Fruit fly (Drosophila melanogaster) whole organism, embryonic: ENCODE data around the gene CG10638.
A peak's percentile ranks its signal among the peaks of the same experiment; 100 is the strongest.

Experiments
- Ada2b ChIP-seq: fragments of 200-800 bp; sonication (Bioruptor generic); IDR thresholded peaks from 2 replicates; pipeline ENCODE4 v1.3.6; 2022; ENCODE audit warnings: missing biosample characterization, missing genetic modification characterization
- Atf6 ChIP-seq: fragments of 200-800 bp; sonication (Bioruptor generic); IDR thresholded peaks from 2 replicates; pipeline ENCODE4 v1.3.6; 2022; ENCODE audit warnings: missing biosample characterization, missing genetic modification characterization
- BEAF-32 ChIP-seq: fragments of 200-800 bp; sonication (Bioruptor generic); optimal IDR thresholded peaks from 3 replicates; lab custom pipeline; 2017; ENCODE audit warnings: missing biosample characterization, missing genetic modification characterization, mild to moderate bottlenecking, moderate library complexity, missing genetic modification reagents
- Bgb ChIP-seq: fragments of 200-800 bp; sonication (Bioruptor generic); IDR thresholded peaks from 2 replicates; pipeline ENCODE4 v1.3.6; 2022; ENCODE audit warnings: missing biosample characterization, missing genetic modification characterization; ENCODE audit not compliant: partially characterized antibody
- C15 ChIP-seq: fragments of 200-800 bp; sonication (Bioruptor generic); IDR thresholded peaks from 3 replicates; pipeline ENCODE4 v1.3.6; 2022; ENCODE audit warnings: missing biosample characterization, missing genetic modification characterization
- CG12104 ChIP-seq: fragments of 200-800 bp; sonication (Bioruptor generic); optimal IDR thresholded peaks from 3 replicates; lab custom pipeline; 2016; ENCODE audit warnings: missing biosample characterization, missing genetic modification characterization
- CG12219 ChIP-seq: fragments of 200-800 bp; sonication (Bioruptor generic); optimal IDR thresholded peaks from 3 replicates; lab custom pipeline; 2018; ENCODE audit warnings: missing biosample characterization, mild to moderate bottlenecking, missing genetic modification characterization
- CG12659 ChIP-seq: fragments of 200-800 bp; sonication (Bioruptor generic); optimal IDR thresholded peaks from 3 replicates; lab custom pipeline; 2017; ENCODE audit warnings: mild to moderate bottlenecking, missing biosample characterization, missing genetic modification reagents, missing genetic modification characterization
- CG12744 ChIP-seq: fragments of 200-800 bp; sonication (Bioruptor generic); optimal IDR thresholded peaks from 2 replicates; lab custom pipeline; 2016; ENCODE audit warnings: missing biosample characterization, missing genetic modification characterization
- CG14441 ChIP-seq: fragments of 200-800 bp; sonication (Bioruptor generic); IDR thresholded peaks from 2 replicates; pipeline ENCODE4 v1.3.6; 2022; ENCODE audit warnings: missing biosample characterization, missing genetic modification characterization
- CG14860 ChIP-seq: fragments of 200-800 bp; sonication (Bioruptor generic); IDR thresholded peaks from 3 replicates; pipeline ENCODE4 v1.3.6; 2022; ENCODE audit warnings: missing biosample characterization, missing genetic modification characterization; ENCODE audit not compliant: partially characterized antibody
- CG16779 ChIP-seq: fragments of 200-800 bp; sonication (Bioruptor generic); IDR thresholded peaks from 2 replicates; pipeline ENCODE4 v1.3.6; 2022; ENCODE audit warnings: missing biosample characterization, missing genetic modification characterization
- CG17829 ChIP-seq: fragments of 200-800 bp; optimal IDR thresholded peaks from 2 replicates; lab custom pipeline; 2019; ENCODE audit warnings: missing biosample characterization, mild to moderate bottlenecking, missing genetic modification characterization, moderate library complexity
- CG1792 ChIP-seq: fragments of 200-800 bp; sonication (Bioruptor generic); optimal IDR thresholded peaks from 2 replicates; lab custom pipeline; 2016; ENCODE audit warnings: missing biosample characterization, missing genetic modification characterization
- CG18011 ChIP-seq: fragments of 200-800 bp; sonication (Bioruptor generic); optimal IDR thresholded peaks from 2 replicates; lab custom pipeline; 2017; ENCODE audit warnings: missing biosample characterization, missing genetic modification characterization, mild to moderate bottlenecking, moderate library complexity, missing genotype
- CG2678 ChIP-seq: fragments of 200-800 bp; sonication (Bioruptor generic); optimal IDR thresholded peaks from 3 replicates; lab custom pipeline; 2019; ENCODE audit warnings: missing biosample characterization, mild to moderate bottlenecking, missing genetic modification characterization, moderate library complexity
- CG3838 ChIP-seq: fragments of 200-800 bp; sonication (Bioruptor generic); optimal IDR thresholded peaks from 3 replicates; lab custom pipeline; 2016; ENCODE audit warnings: missing biosample characterization, missing genetic modification characterization
- CG3847 ChIP-seq: fragments of 200-800 bp; sonication (Bioruptor generic); IDR thresholded peaks from 2 replicates; pipeline ENCODE4 v1.3.6; 2022; ENCODE audit warnings: missing biosample characterization, missing genetic modification characterization
- CG42726 ChIP-seq: fragments of 200-800 bp; sonication (Bioruptor generic); IDR thresholded peaks from 2 replicates; pipeline ENCODE4 v1.3.6; 2022; ENCODE audit warnings: missing biosample characterization, missing genetic modification characterization; ENCODE audit not compliant: partially characterized antibody
- CG6683 ChIP-seq: fragments of 200-800 bp; sonication (Bioruptor generic); optimal IDR thresholded peaks from 2 replicates; lab custom pipeline; 2017; ENCODE audit warnings: missing biosample characterization, mild to moderate bottlenecking, missing genetic modification characterization, missing genetic modification reagents
- CG6813 ChIP-seq: fragments of 200-800 bp; sonication (Bioruptor generic); optimal IDR thresholded peaks from 2 replicates; lab custom pipeline; 2017; ENCODE audit warnings: missing biosample characterization, missing genetic modification characterization, mild to moderate bottlenecking, moderate library complexity, missing genetic modification reagents
- CG9817 ChIP-seq: fragments of 200-800 bp; sonication (Bioruptor generic); optimal IDR thresholded peaks from 2 replicates; lab custom pipeline; 2018; ENCODE audit warnings: missing biosample characterization, mild to moderate bottlenecking, missing genetic modification characterization, moderate library complexity
- Dek ChIP-seq: fragments of 200-800 bp; sonication (Bioruptor generic); optimal IDR thresholded peaks from 3 replicates; lab custom pipeline; 2019; ENCODE audit warnings: missing biosample characterization, mild to moderate bottlenecking, missing genetic modification characterization, moderate library complexity
- Dll ChIP-seq: fragments of 200-800 bp; sonication (Bioruptor generic); IDR thresholded peaks from 4 replicates; pipeline ENCODE4 v1.3.6; 2022; ENCODE audit warnings: missing biosample characterization, missing genetic modification characterization; ENCODE audit not compliant: partially characterized antibody
- E2f1 ChIP-seq: fragments of 200-800 bp; sonication (Bioruptor generic); IDR thresholded peaks from 2 replicates; pipeline ENCODE4 v1.3.6; 2022; ENCODE audit warnings: missing biosample characterization, missing genetic modification characterization
- Ets97D ChIP-seq: fragments of 200-800 bp; sonication (Bioruptor generic); optimal IDR thresholded peaks from 3 replicates; lab custom pipeline; 2016; ENCODE audit warnings: missing biosample characterization, missing genetic modification characterization
- HLH3B ChIP-seq: fragments of 200-800 bp; sonication (Bioruptor generic); IDR thresholded peaks from 2 replicates; pipeline ENCODE4 v1.3.6; 2022; ENCODE audit warnings: missing biosample characterization, missing genetic modification characterization
- Hmr ChIP-seq: fragments of 200-800 bp; sonication (Bioruptor generic); optimal IDR thresholded peaks from 3 replicates; lab custom pipeline; 2017; ENCODE audit warnings: mild to moderate bottlenecking, missing biosample characterization, missing genetic modification reagents, missing genetic modification characterization
- Hr78 ChIP-seq, 2 experiments: fragments of 200-800 bp in 1 of 2; fragments of >200 bp in 1 of 2; sonication (Bioruptor generic) in 1 of 2; optimal IDR thresholded peaks; 2 replicates each; lab custom pipeline; 2017 to 2019; ENCODE audit warnings: missing biosample characterization in 2 of 2, missing genetic modification characterization in 2 of 2, mild to moderate bottlenecking in 1 of 2, moderate library complexity in 1 of 2
- MBD-R2 ChIP-seq: fragments of 200-800 bp; sonication (Bioruptor generic); IDR thresholded peaks from 2 replicates; pipeline ENCODE4 v1.3.6; 2022; ENCODE audit warnings: missing biosample characterization, missing genetic modification characterization
- Mrtf ChIP-seq: fragments of 200-800 bp; sonication (Bioruptor generic); IDR thresholded peaks from 3 replicates; pipeline ENCODE4 v1.3.6; 2022; ENCODE audit warnings: missing biosample characterization, missing genetic modification characterization
- Scr ChIP-seq: fragments of 200-800 bp; sonication (Bioruptor generic); IDR thresholded peaks from 2 replicates; pipeline ENCODE4 v1.3.6; 2022; ENCODE audit warnings: missing biosample characterization, missing genetic modification characterization; ENCODE audit not compliant: partially characterized antibody
- YL-1 ChIP-seq: fragments of 200-800 bp; sonication (Bioruptor generic); optimal IDR thresholded peaks from 3 replicates; lab custom pipeline; 2017; ENCODE audit warnings: missing biosample characterization, mild to moderate bottlenecking, missing genetic modification characterization
- ap ChIP-seq: fragments of 200-800 bp; sonication (Bioruptor generic); IDR thresholded peaks from 2 replicates; pipeline ENCODE4 v1.3.6; 2022; ENCODE audit warnings: missing biosample characterization, missing genetic modification characterization
- cad ChIP-seq: fragments of >200 bp; optimal IDR thresholded peaks from 2 replicates; lab custom pipeline; 2017; ENCODE audit warnings: missing biosample characterization, missing genetic modification characterization
- chinmo ChIP-seq: fragments of 200-800 bp; sonication (Bioruptor generic); IDR thresholded peaks from 4 replicates; pipeline ENCODE4 v1.3.6; 2022; ENCODE audit warnings: missing biosample characterization, missing genetic modification characterization; ENCODE audit not compliant: partially characterized antibody
- eyg ChIP-seq: fragments of 200-800 bp; sonication (Bioruptor generic); optimal IDR thresholded peaks from 3 replicates; lab custom pipeline; 2016; ENCODE audit warnings: missing biosample characterization, missing genetic modification characterization
- gce ChIP-seq: fragments of 200-800 bp; sonication (Bioruptor generic); IDR thresholded peaks from 3 replicates; pipeline ENCODE4 v1.3.6; 2022; ENCODE audit warnings: missing biosample characterization, missing genetic modification characterization
- h ChIP-seq: fragments of >200 bp; optimal IDR thresholded peaks from 2 replicates; lab custom pipeline; 2017
- her ChIP-seq: fragments of 200-800 bp; sonication (Bioruptor generic); optimal IDR thresholded peaks from 2 replicates; lab custom pipeline; 2016; ENCODE audit warnings: missing biosample characterization, missing genetic modification characterization
- lab ChIP-seq: fragments of 200-800 bp; sonication (Bioruptor generic); optimal IDR thresholded peaks from 3 replicates; lab custom pipeline; 2017; ENCODE audit warnings: missing biosample characterization, missing genetic modification characterization, mild to moderate bottlenecking, moderate library complexity, missing genetic modification reagents
- lmd ChIP-seq: fragments of 200-800 bp; sonication (Bioruptor generic); IDR thresholded peaks from 2 replicates; pipeline ENCODE4 v1.3.6; 2022; ENCODE audit warnings: missing biosample characterization, missing genetic modification characterization
- mld ChIP-seq: fragments of 200-800 bp; sonication (Bioruptor generic); IDR thresholded peaks from 3 replicates; pipeline ENCODE4 v1.3.6; 2022; ENCODE audit warnings: missing biosample characterization, missing genetic modification characterization; ENCODE audit not compliant: partially characterized antibody
- pho ChIP-seq: fragments of 200-800 bp; sonication (Bioruptor generic); optimal IDR thresholded peaks from 2 replicates; lab custom pipeline; 2016; ENCODE audit warnings: missing biosample characterization, missing genetic modification characterization
- pita ChIP-seq: fragments of 200-800 bp; sonication (Bioruptor generic); optimal IDR thresholded peaks from 2 replicates; lab custom pipeline; 2017; ENCODE audit warnings: missing biosample characterization, mild to moderate bottlenecking, missing genetic modification characterization
- row ChIP-seq: fragments of 200-800 bp; sonication (Bioruptor generic); IDR thresholded peaks from 3 replicates; pipeline ENCODE4 v1.3.6; 2022; ENCODE audit warnings: missing biosample characterization, missing genetic modification characterization
- salm ChIP-seq: fragments of 200-800 bp; sonication (Bioruptor generic); optimal IDR thresholded peaks from 2 replicates; lab custom pipeline; 2018; ENCODE audit warnings: missing biosample characterization, mild to moderate bottlenecking, missing genetic modification characterization
- tin ChIP-seq: fragments of 200-800 bp; sonication (Bioruptor generic); optimal IDR thresholded peaks from 3 replicates; lab custom pipeline; 2016; ENCODE audit warnings: missing biosample characterization, missing genetic modification characterization
- unc-4 ChIP-seq: fragments of 200-800 bp; sonication (Bioruptor generic); IDR thresholded peaks from 2 replicates; pipeline ENCODE4 v1.3.6; 2022; ENCODE audit warnings: missing biosample characterization, missing genetic modification characterization; ENCODE audit not compliant: partially characterized antibody
- vnd ChIP-seq: fragments of 200-800 bp; sonication (Bioruptor generic); IDR thresholded peaks from 3 replicates; pipeline ENCODE4 v1.3.6; 2022; ENCODE audit warnings: missing biosample characterization, missing genetic modification characterization; ENCODE audit not compliant: partially characterized antibody

Gene CG10638

dm6 chr3L:12471471-12471978 lies 29.6 kb downstream of the CG10638 start, which contains the start of gene CG10616 (continued):
- TF ChIP-seq Ets97D (GFP tag; lab: Kevin White, UChicago) = peak; percentile 66
- no peak for TF ChIP-seq CG12219 (GFP tag; lab: Kevin White, UChicago)
- TF ChIP-seq HLH3B (GFP tag; lab: Robert Waterston, UW) = no peak
- peak; percentile 81; the same call in 3 of the 4 replicates for TF ChIP-seq chinmo (GFP tag; lab: Robert Waterston, UW)
- no peak for TF ChIP-seq Dek (tag; lab: Kevin White, UChicago)
- TF ChIP-seq CG12744 (GFP tag; lab: Kevin White, UChicago) = no peak
- TF ChIP-seq her (GFP tag; lab: Kevin White, UChicago) = no peak
- no peak for TF ChIP-seq Hmr (GFP tag; lab: Kevin White, UChicago)
- TF ChIP-seq CG6813 (GFP tag; lab: Kevin White, UChicago) = no peak
- TF ChIP-seq Hr78 (GFP tag; optimal IDR thresholded peaks at IDR 0.05; lab: Kevin White, UChicago) = no peak
- no peak for TF ChIP-seq ap (GFP tag; lab: Robert Waterston, UW)
- TF ChIP-seq YL-1 (GFP tag; lab: Kevin White, UChicago) = peak; percentile 47
- TF ChIP-seq CG2678 (tag; lab: Kevin White, UChicago) = no peak
- peak; percentile 57 for TF ChIP-seq MBD-R2 (GFP tag; lab: Robert Waterston, UW)
- no peak for TF ChIP-seq CG18011
- TF ChIP-seq CG16779 (GFP tag; lab: Robert Waterston, UW) = no peak
- TF ChIP-seq tin (GFP tag; lab: Kevin White, UChicago) = no peak
- TF ChIP-seq CG6683 (GFP tag; lab: Kevin White, UChicago) = no peak
- TF ChIP-seq Dll (GFP tag; lab: Robert Waterston, UW) = peak; percentile 99
- no peak for TF ChIP-seq Ada2b
- no peak for TF ChIP-seq Mrtf
- peak; percentile 91 for TF ChIP-seq BEAF-32 (GFP tag; lab: Kevin White, UChicago)
- TF ChIP-seq C15 (GFP tag; lab: Robert Waterston, UW) = no peak
- TF ChIP-seq E2f1 (GFP tag; lab: Robert Waterston, UW) = no peak
- TF ChIP-seq Atf6 (GFP tag; lab: Robert Waterston, UW) = no peak
- TF ChIP-seq CG42726 = peak; percentile 71; the same call in 1 of the 2 replicates
- TF ChIP-seq lab (GFP tag; lab: Kevin White, UChicago) = no peak
- no peak for TF ChIP-seq eyg (GFP tag; lab: Kevin White, UChicago)
- no peak for TF ChIP-seq pita (GFP tag; lab: Kevin White, UChicago)
- TF ChIP-seq salm (tag; lab: Kevin White, UChicago) = no peak
- no peak for TF ChIP-seq CG9817 (tag; lab: Kevin White, UChicago)
- TF ChIP-seq CG1792 (GFP tag; lab: Kevin White, UChicago) = no peak
- peak; percentile 87 for TF ChIP-seq CG14860 (GFP tag; lab: Robert Waterston, UW)
- TF ChIP-seq row (GFP tag; lab: Robert Waterston, UW) = peak; percentile 64
- TF ChIP-seq cad = no peak
- peak; percentile 22 for TF ChIP-seq CG12659 (GFP tag; lab: Kevin White, UChicago)
- peak; percentile 79; the same call in 2 of the 3 replicates for TF ChIP-seq mld
- no peak for TF ChIP-seq CG3838 (GFP tag; lab: Kevin White, UChicago)
- no peak for TF ChIP-seq lmd
- TF ChIP-seq vnd = peak; percentile 95
- TF ChIP-seq CG14441 = no peak
- TF ChIP-seq pho (GFP tag; lab: Kevin White, UChicago) = no peak
- 0 out of 2 replicates have a peak, but pooled peaks have one; percentile 13 for TF ChIP-seq CG3847
- TF ChIP-seq Scr (GFP tag; lab: Robert Waterston, UW) = peak; percentile 98
- TF ChIP-seq CG17829 (tag; lab: Kevin White, UChicago) = peak; percentile 17
- TF ChIP-seq h (lab: Kevin White, UChicago) = no peak
- no peak for TF ChIP-seq gce (GFP tag; lab: Robert Waterston, UW)
- TF ChIP-seq CG12104 (GFP tag; lab: Kevin White, UChicago) = no peak
- peak; percentile 92 for TF ChIP-seq Bgb
- TF ChIP-seq unc-4 (GFP tag; lab: Robert Waterston, UW) = peak; percentile 93
